Worm (Caenorhabditis elegans) whole organism, young adult: ENCODE data around the gene T14G12.11.

Experiments used
- B0261.1 ChIP-seq: sonication (generic microtip); optimal IDR thresholded peaks from 2 replicates; lab custom pipeline; 2016; ENCODE audit warnings: mild to moderate bottlenecking, missing genetic modification characterization, moderate library complexity, missing compliant biosample characterization
- F49E8.2 ChIP-seq: sonication (generic microtip); optimal IDR thresholded peaks from 3 replicates; lab custom pipeline; 2017; ENCODE audit warnings: missing genetic modification characterization, mild to moderate bottlenecking, missing compliant biosample characterization, antibody characterized with exemption, moderate library complexity; ENCODE audit not compliant: insufficient read depth
- ama-1 ChIP-seq, 3 experiments: fragments of 150-350 bp in 1 of 3; sonication (generic microtip) in 2 of 3; optimal IDR thresholded peaks; 2 replicates each; lab custom pipeline; 2014 to 2018; ENCODE audit warnings: missing biosample characterization in 2 of 3, missing genetic modification characterization in 2 of 3, missing genetic modification reagents in 2 of 3
- chd-7 ChIP-seq: sonication (generic microtip); optimal IDR thresholded peaks from 2 replicates; lab custom pipeline; 2016; ENCODE audit warnings: mild to moderate bottlenecking, missing genetic modification characterization, moderate library complexity, missing compliant biosample characterization
- egl-44 ChIP-seq: fragments of 200-800 bp; sonication (Bioruptor generic); IDR thresholded peaks from 2 replicates; pipeline ENCODE4 v1.3.6; 2022; ENCODE audit warnings: missing genetic modification reagents, missing genetic modification characterization, missing compliant biosample characterization
- lin-35 ChIP-seq, 3 experiments: fragments of 150-350 bp in 2 of 3; sonication (generic microtip) in 1 of 3; optimal IDR thresholded peaks; 2 replicates each; lab custom pipeline; 2014 to 2018; ENCODE audit warnings: missing biosample characterization in 3 of 3, missing genetic modification characterization in 3 of 3, missing genetic modification reagents in 3 of 3
- madf-8 ChIP-seq: fragments of 200-800 bp; sonication (Bioruptor generic); conservative IDR thresholded peaks from 2 replicates; pipeline ENCODE4 v1.3.6; 2022; ENCODE audit warnings: missing genetic modification reagents, missing genetic modification characterization, missing compliant biosample characterization
- unc-130 ChIP-seq: sonication (generic microtip); optimal IDR thresholded peaks from 2 replicates; lab custom pipeline; 2016; ENCODE audit warnings: missing genetic modification reagents, missing genetic modification characterization, missing compliant biosample characterization
- ztf-26 ChIP-seq: sonication (generic microtip); optimal IDR thresholded peaks from 2 replicates; lab custom pipeline; 2017; ENCODE audit warnings: missing genetic modification characterization, missing compliant biosample characterization

ce11 chrX:3733321-3733720 lies 29.0 kb downstream of the T14G12.11 start:
- TF ChIP-seq F49E8.2 (tag; lab: Kevin White, UChicago) (no peak), ama-1 (optimal IDR thresholded peaks at IDR 0.05; lab: Kevin White, UChicago) (no peak), ama-1 (GFP tag; optimal IDR thresholded peaks at IDR 0.05; lab: Kevin White, UChicago) (no peak), B0261.1 (tag; lab: Kevin White, UChicago) (no peak), lin-35 (GFP tag; optimal IDR thresholded peaks at IDR 0.05; lab: Kevin White, UChicago) (no peak), madf-8 (GFP tag; lab: Robert Waterston, UW) (no peak), chd-7 (tag; lab: Kevin White, UChicago) (no peak), egl-44 (no peak), unc-130 (GFP tag; lab: Kevin White, UChicago) (no peak), ztf-26 (tag; lab: Kevin White, UChicago) (no peak)
